Fruit fly (Drosophila melanogaster) whole organism, pupa: ENCODE results near the gene eca.

Experiments used
- CG14655 ChIP-seq: fragments of 200-800 bp; sonication (Bioruptor generic); optimal IDR thresholded peaks from 3 replicates; lab custom pipeline; 2017; ENCODE audit warnings: mild to moderate bottlenecking, missing biosample characterization, missing genetic modification reagents, missing genetic modification characterization
- CG17806 ChIP-seq: fragments of 200-800 bp; sonication (Bioruptor generic); optimal IDR thresholded peaks from 2 replicates; lab custom pipeline; 2018; ENCODE audit warnings: missing biosample characterization, mild to moderate bottlenecking, missing genetic modification characterization, moderate library complexity
- CG4496 ChIP-seq: fragments of 200-800 bp; sonication (Bioruptor generic); IDR thresholded peaks from 3 replicates; pipeline ENCODE4 v1.3.6; 2022; ENCODE audit warnings: missing biosample characterization, missing genetic modification characterization
- CG8159 ChIP-seq: fragments of 200-800 bp; sonication (Bioruptor generic); optimal IDR thresholded peaks from 3 replicates; lab custom pipeline; 2018; ENCODE audit warnings: missing biosample characterization, mild to moderate bottlenecking, missing genetic modification characterization, moderate library complexity
- CG8301 ChIP-seq: fragments of 200-800 bp; sonication (Bioruptor generic); optimal IDR thresholded peaks from 2 replicates; lab custom pipeline; 2018; ENCODE audit warnings: missing biosample characterization, mild to moderate bottlenecking, missing genetic modification characterization
- D1 ChIP-seq: fragments of 200-800 bp; sonication (Bioruptor generic); optimal IDR thresholded peaks from 2 replicates; lab custom pipeline; 2018; ENCODE audit warnings: missing biosample characterization, mild to moderate bottlenecking, missing genetic modification characterization, moderate library complexity
- EcR ChIP-seq: fragments of 200-800 bp; sonication (Bioruptor generic); optimal IDR thresholded peaks from 3 replicates; lab custom pipeline; 2019; ENCODE audit warnings: missing biosample characterization, missing genetic modification characterization, mild to moderate bottlenecking, moderate library complexity, missing genetic modification reagents
- Ets98B ChIP-seq: fragments of 200-800 bp; sonication (Bioruptor generic); IDR thresholded peaks from 2 replicates; pipeline ENCODE4 v1.3.6; 2022; ENCODE audit warnings: missing biosample characterization, missing genetic modification characterization
- Pif1B ChIP-seq: fragments of 200-800 bp; sonication (Bioruptor generic); optimal IDR thresholded peaks from 3 replicates; lab custom pipeline; 2016; ENCODE audit warnings: missing biosample characterization, missing genetic modification characterization
- Snoo ChIP-seq: fragments of 200-800 bp; sonication (Bioruptor generic); optimal IDR thresholded peaks from 3 replicates; lab custom pipeline; 2017; ENCODE audit warnings: missing biosample characterization, mild to moderate bottlenecking, missing genetic modification characterization, inconsistent platforms
- rn ChIP-seq: fragments of 200-800 bp; sonication (Bioruptor generic); IDR thresholded peaks from 2 replicates; pipeline ENCODE4 v1.3.6; 2022; ENCODE audit warnings: missing biosample characterization, missing genetic modification characterization

eca gene

DNA sequence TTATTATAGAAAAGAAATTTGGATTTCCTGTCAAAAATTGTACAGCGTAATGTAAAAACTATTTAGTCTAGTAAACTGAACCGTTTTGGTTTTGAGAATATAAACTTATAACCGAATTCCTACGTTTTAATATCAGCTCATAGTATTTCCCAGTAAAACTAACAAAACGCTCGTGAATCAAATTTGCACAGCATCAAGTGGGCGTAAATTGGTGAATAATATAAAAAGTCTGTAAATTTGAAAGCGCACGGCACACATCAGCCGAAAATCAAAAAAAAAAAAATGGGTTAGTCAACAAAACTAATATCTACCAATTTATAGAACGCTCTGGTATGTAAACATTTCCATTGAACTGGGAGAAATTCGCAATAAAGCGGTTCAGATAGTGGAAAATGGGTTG is 47.4 kb downstream of the eca start, which contains the start of gene Dh44:
Gene Dh44, plus strand, starts transcription at position 301 of the 400 bp plus-strand sequence.
- TF ChIP-seq Snoo (no peak), CG8301 (tag; lab: Kevin White, UChicago) (no peak), D1 (tag; lab: Kevin White, UChicago) (no peak)

DNA sequence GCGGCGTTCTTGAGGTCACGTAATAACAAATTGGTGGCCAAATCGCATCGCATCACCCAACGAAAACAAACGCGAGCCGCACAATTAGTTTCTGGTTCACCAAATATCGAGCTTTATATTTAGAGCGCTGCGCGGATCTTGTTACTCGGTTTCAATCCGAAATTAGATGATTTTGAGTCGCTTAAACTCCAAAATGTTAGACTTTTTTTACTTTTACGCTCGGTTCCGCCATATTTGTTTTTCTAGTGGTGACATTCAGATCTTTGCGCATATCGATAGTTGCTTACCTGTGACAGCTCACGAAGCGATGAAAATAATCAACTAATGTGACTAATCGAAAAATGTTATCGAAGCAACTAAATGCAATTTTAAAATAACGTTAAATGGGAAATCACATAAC is 47.9 kb downstream of the eca start, which contains the start of gene Scm:
Gene Scm, minus strand, starts transcription at position 251 of the 400 bp plus-strand sequence.
- TF ChIP-seq CG14655 (no peak), EcR (GFP tag; lab: Kevin White, UChicago) (no peak), Ets98B (GFP tag; lab: Robert Waterston, UW) (no peak; the same call in 1 of the 2 replicates), CG8301 (tag; lab: Kevin White, UChicago) (no peak), rn (GFP tag; lab: Robert Waterston, UW) (no peak), CG17806 (tag; lab: Kevin White, UChicago) (no peak), CG8159 (tag; lab: Kevin White, UChicago) (no peak), CG4496 (GFP tag; lab: Robert Waterston, UW) (no peak), Pif1B (GFP tag; lab: Kevin White, UChicago) (no peak)
